Worm (Caenorhabditis elegans) whole organism, L1 larva: ENCODE data around the gene T06D4.1.

Experiments
- alr-1 ChIP-seq: fragments of 200-800 bp; sonication (Bioruptor generic); optimal IDR thresholded peaks from 2 replicates; lab custom pipeline; 2018; ENCODE audit warnings: borderline replicate concordance, mild to moderate bottlenecking, missing genetic modification characterization, missing compliant biosample characterization
- blmp-1 ChIP-seq: fragments of 150-350 bp; optimal IDR thresholded peaks from 2 replicates; lab custom pipeline; 2014; ENCODE audit warnings: missing biosample characterization, missing genetic modification characterization
- hlh-17 ChIP-seq: fragments of 200-800 bp; sonication (Bioruptor generic); optimal IDR thresholded peaks from 2 replicates; lab custom pipeline; 2018; ENCODE audit warnings: missing genetic modification characterization, mild to moderate bottlenecking, missing compliant biosample characterization, moderate library complexity, borderline replicate concordance
- jun-1 ChIP-seq: fragments of 150-350 bp; optimal IDR thresholded peaks from 2 replicates; lab custom pipeline; 2014; ENCODE audit warnings: missing biosample characterization, missing genetic modification reagents, missing genetic modification characterization
- lin-13 ChIP-seq: fragments of 150-350 bp; optimal IDR thresholded peaks from 2 replicates; lab custom pipeline; 2014; ENCODE audit warnings: missing biosample characterization, missing genetic modification reagents, missing genetic modification characterization
- lin-39 ChIP-seq: fragments of 150-350 bp; optimal IDR thresholded peaks from 2 replicates; lab custom pipeline; 2014; ENCODE audit warnings: missing biosample characterization, missing genetic modification reagents, missing genetic modification characterization
- nhr-11 ChIP-seq: fragments of 150-350 bp; optimal IDR thresholded peaks from 2 replicates; lab custom pipeline; 2014; ENCODE audit warnings: missing biosample characterization, missing genetic modification characterization
- nhr-28 ChIP-seq: fragments of 150-350 bp; optimal IDR thresholded peaks from 2 replicates; lab custom pipeline; 2014; ENCODE audit warnings: missing biosample characterization, missing genetic modification characterization
- skn-1 ChIP-seq: fragments of 150-350 bp; optimal IDR thresholded peaks from 2 replicates; lab custom pipeline; 2014; ENCODE audit warnings: missing biosample characterization, missing genetic modification characterization
- snpc-4 ChIP-seq: fragments of 150-350 bp; optimal IDR thresholded peaks from 2 replicates; lab custom pipeline; 2014; ENCODE audit warnings: missing biosample characterization, missing genetic modification characterization
- xbp-1 ChIP-seq: sonication (generic microtip); optimal IDR thresholded peaks from 2 replicates; lab custom pipeline; 2016; ENCODE audit warnings: missing genetic modification characterization, missing compliant biosample characterization
- ztf-4 ChIP-seq: fragments of 150-350 bp; optimal IDR thresholded peaks from 2 replicates; lab custom pipeline; 2014; ENCODE audit warnings: missing biosample characterization, missing genetic modification characterization

DNA sequence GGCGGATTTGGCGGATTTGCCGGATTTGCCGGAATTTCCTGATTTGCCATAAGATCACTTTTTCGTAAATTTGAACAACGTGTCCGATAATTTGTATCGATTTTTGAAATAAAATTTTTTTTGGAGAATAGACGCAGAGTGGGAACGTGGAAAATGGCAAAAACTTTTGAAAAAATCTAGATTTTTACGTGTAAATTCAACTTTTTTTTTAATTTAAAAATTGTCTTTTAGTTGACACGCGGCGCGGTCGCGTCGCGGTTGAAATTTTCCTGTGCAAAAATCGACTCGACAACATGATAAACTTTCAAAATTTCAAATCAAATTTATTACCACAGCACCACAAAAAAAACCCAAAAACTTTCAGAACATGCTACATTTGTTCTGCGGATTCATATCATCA lies 13.9 kb downstream of the T06D4.1 start, which contains the start of gene nep-20:
- no peak for TF ChIP-seq hlh-17
- TF ChIP-seq alr-1 (tag; lab: Kevin White, UChicago) = no peak
- no peak for TF ChIP-seq jun-1 (tag; lab: Kevin White, UChicago)
- no peak for TF ChIP-seq xbp-1 (tag; lab: Kevin White, UChicago)
- TF ChIP-seq ztf-4 (tag; lab: Kevin White, UChicago) = no peak
- TF ChIP-seq nhr-28 (tag; lab: Kevin White, UChicago) = no peak
- TF ChIP-seq nhr-11 (tag; lab: Kevin White, UChicago) = no peak
- no peak for TF ChIP-seq skn-1
- no peak for TF ChIP-seq lin-39 (tag; lab: Kevin White, UChicago)
- no peak for TF ChIP-seq lin-13
- no peak for TF ChIP-seq blmp-1 (tag; lab: Kevin White, UChicago)
- no peak for TF ChIP-seq snpc-4 (tag; lab: Kevin White, UChicago)
